Fruit fly (Drosophila melanogaster) whole organism, embryonic: ENCODE data around the gene Nct.

Experiments
- Aef1 ChIP-seq: fragments of 200-800 bp; sonication (Bioruptor generic); IDR thresholded peaks from 3 replicates; pipeline ENCODE4 v1.3.6; 2022; ENCODE audit warnings: missing biosample characterization, missing genetic modification characterization
- Asciz ChIP-seq: fragments of 200-800 bp; sonication (Bioruptor generic); optimal IDR thresholded peaks from 2 replicates; lab custom pipeline; 2017; ENCODE audit warnings: missing biosample characterization, mild to moderate bottlenecking, missing genetic modification characterization, missing genetic modification reagents
- Blimp-1 ChIP-seq: fragments of 200-800 bp; sonication (Bioruptor generic); optimal IDR thresholded peaks from 3 replicates; lab custom pipeline; 2018; ENCODE audit warnings: missing biosample characterization, missing genetic modification characterization, mild to moderate bottlenecking, moderate library complexity, missing genetic modification reagents
- BtbVII ChIP-seq: fragments of 200-800 bp; sonication (Bioruptor generic); optimal IDR thresholded peaks from 3 replicates; lab custom pipeline; 2017; ENCODE audit warnings: missing biosample characterization, mild to moderate bottlenecking, missing genetic modification characterization
- CG12391 ChIP-seq: fragments of 200-800 bp; sonication (Bioruptor generic); optimal IDR thresholded peaks from 3 replicates; lab custom pipeline; 2018; ENCODE audit warnings: missing biosample characterization, mild to moderate bottlenecking, missing genetic modification characterization, moderate library complexity
- CG15601 ChIP-seq: fragments of 200-800 bp; sonication (Bioruptor generic); optimal IDR thresholded peaks from 3 replicates; lab custom pipeline; 2019; ENCODE audit warnings: missing biosample characterization, mild to moderate bottlenecking, missing genetic modification characterization, moderate library complexity
- CG17361 ChIP-seq: fragments of 200-800 bp; sonication (Bioruptor generic); IDR thresholded peaks from 3 replicates; pipeline ENCODE4 v1.3.6; 2022; ENCODE audit warnings: missing biosample characterization, missing genetic modification characterization
- CG2202 ChIP-seq: fragments of 200-800 bp; sonication (Bioruptor generic); optimal IDR thresholded peaks from 2 replicates; lab custom pipeline; 2018; ENCODE audit warnings: missing biosample characterization, mild to moderate bottlenecking, missing genetic modification characterization
- CG31441 ChIP-seq: fragments of 200-800 bp; sonication (Bioruptor generic); IDR thresholded peaks from 2 replicates; pipeline ENCODE4 v1.3.6; 2022; ENCODE audit warnings: missing biosample characterization, missing genetic modification characterization
- CG3163 ChIP-seq: fragments of 200-800 bp; sonication (Bioruptor generic); optimal IDR thresholded peaks from 3 replicates; lab custom pipeline; 2016; ENCODE audit warnings: missing biosample characterization, missing genetic modification characterization
- CG3281 ChIP-seq: fragments of 200-800 bp; sonication (Bioruptor generic); optimal IDR thresholded peaks from 3 replicates; lab custom pipeline; 2017; ENCODE audit warnings: missing biosample characterization, mild to moderate bottlenecking, missing genetic modification characterization
- CG33213 ChIP-seq: fragments of 200-800 bp; sonication (Bioruptor generic); optimal IDR thresholded peaks from 3 replicates; lab custom pipeline; 2016; ENCODE audit warnings: missing biosample characterization, missing genetic modification characterization
- CG4617 ChIP-seq: fragments of 200-800 bp; sonication (Bioruptor generic); optimal IDR thresholded peaks from 3 replicates; lab custom pipeline; 2016; ENCODE audit warnings: missing biosample characterization, missing genetic modification characterization, borderline replicate concordance
- CG4707 ChIP-seq: fragments of 200-800 bp; sonication (Bioruptor generic); optimal IDR thresholded peaks from 2 replicates; lab custom pipeline; 2018; ENCODE audit warnings: missing biosample characterization, mild to moderate bottlenecking, missing genetic modification characterization, moderate library complexity
- CG6254 ChIP-seq: fragments of 200-800 bp; sonication (Bioruptor generic); optimal IDR thresholded peaks from 3 replicates; lab custom pipeline; 2017; ENCODE audit warnings: mild to moderate bottlenecking, missing biosample characterization, missing genetic modification reagents, missing genetic modification characterization
- CG6791 ChIP-seq: fragments of 200-800 bp; sonication (Bioruptor generic); IDR thresholded peaks from 3 replicates; pipeline ENCODE4 v1.3.6; 2022; ENCODE audit warnings: missing biosample characterization, missing genetic modification characterization; ENCODE audit not compliant: partially characterized antibody
- CG9437 ChIP-seq: fragments of 200-800 bp; sonication (Bioruptor generic); optimal IDR thresholded peaks from 2 replicates; lab custom pipeline; 2018; ENCODE audit warnings: missing biosample characterization, mild to moderate bottlenecking, missing genetic modification characterization
- CG9817 ChIP-seq: fragments of 200-800 bp; sonication (Bioruptor generic); optimal IDR thresholded peaks from 2 replicates; lab custom pipeline; 2018; ENCODE audit warnings: missing biosample characterization, mild to moderate bottlenecking, missing genetic modification characterization, moderate library complexity
- Camta ChIP-seq: fragments of 200-800 bp; sonication (Bioruptor generic); optimal IDR thresholded peaks from 2 replicates; lab custom pipeline; 2016; ENCODE audit warnings: missing biosample characterization, missing genetic modification characterization
- Chrac-16 ChIP-seq: fragments of 200-800 bp; sonication (Bioruptor generic); optimal IDR thresholded peaks from 3 replicates; lab custom pipeline; 2016; ENCODE audit warnings: missing biosample characterization, missing genetic modification characterization
- Dfd ChIP-seq, 2 experiments: fragments of >200 bp; optimal IDR thresholded peaks; 2 replicates each; lab custom pipeline; 2017; ENCODE audit warnings: missing biosample characterization in 2 of 2, missing genetic modification characterization in 2 of 2
- Doc3 ChIP-seq: fragments of 200-800 bp; sonication (Bioruptor generic); IDR thresholded peaks from 3 replicates; pipeline ENCODE4 v1.3.6; 2022; ENCODE audit warnings: missing biosample characterization, missing genetic modification characterization; ENCODE audit not compliant: partially characterized antibody
- Elba2 ChIP-seq: fragments of 200-800 bp; sonication (Bioruptor generic); optimal IDR thresholded peaks from 3 replicates; lab custom pipeline; 2016; ENCODE audit warnings: missing biosample characterization, missing genetic modification characterization
- Fer3 ChIP-seq: fragments of 200-800 bp; sonication (Bioruptor generic); optimal IDR thresholded peaks from 2 replicates; lab custom pipeline; 2018; ENCODE audit warnings: missing biosample characterization, mild to moderate bottlenecking, missing genetic modification characterization, moderate library complexity
- H2.0 ChIP-seq: fragments of 200-800 bp; sonication (Bioruptor generic); IDR thresholded peaks from 2 replicates; pipeline ENCODE4 v1.3.6; 2022; ENCODE audit warnings: missing biosample characterization, missing genetic modification characterization
- Kr ChIP-seq: fragments of 200-800 bp; sonication (Bioruptor generic); optimal IDR thresholded peaks from 2 replicates; lab custom pipeline; 2017; ENCODE audit warnings: missing biosample characterization, mild to moderate bottlenecking, missing genetic modification characterization
- Lpt ChIP-seq: fragments of >200 bp; optimal IDR thresholded peaks from 2 replicates; lab custom pipeline; 2018; ENCODE audit warnings: missing biosample characterization, missing genetic modification characterization
- Meics ChIP-seq: fragments of 200-800 bp; sonication (Bioruptor generic); optimal IDR thresholded peaks from 2 replicates; lab custom pipeline; 2017; ENCODE audit warnings: missing biosample characterization, mild to moderate bottlenecking, missing genetic modification characterization
- Ptx1 ChIP-seq: fragments of 200-800 bp; sonication (Bioruptor generic); IDR thresholded peaks from 2 replicates; pipeline ENCODE4 v1.3.6; 2022; ENCODE audit warnings: missing biosample characterization, missing genetic modification characterization
- TFAM ChIP-seq: fragments of 200-800 bp; sonication (Bioruptor generic); optimal IDR thresholded peaks from 2 replicates; lab custom pipeline; 2017; ENCODE audit warnings: missing biosample characterization, missing genetic modification characterization, inconsistent platforms
- Vsx1 ChIP-seq: fragments of 200-800 bp; sonication (Bioruptor generic); optimal IDR thresholded peaks from 2 replicates; lab custom pipeline; 2017; ENCODE audit warnings: missing biosample characterization, mild to moderate bottlenecking, missing genetic modification characterization, missing genetic modification reagents
- ara ChIP-seq: fragments of 200-800 bp; sonication (Bioruptor generic); IDR thresholded peaks from 2 replicates; pipeline ENCODE4 v1.3.6; 2022; ENCODE audit warnings: missing biosample characterization, missing genetic modification characterization
- bsh ChIP-seq, 2 experiments: fragments of 200-800 bp; sonication (Bioruptor generic); optimal IDR thresholded peaks; 2 replicates each; lab custom pipeline; 2017 to 2018; ENCODE audit warnings: mild to moderate bottlenecking in 2 of 2, missing biosample characterization in 2 of 2, missing genetic modification characterization in 2 of 2, moderate library complexity in 1 of 2
- cad ChIP-seq: fragments of >200 bp; optimal IDR thresholded peaks from 2 replicates; lab custom pipeline; 2017; ENCODE audit warnings: missing biosample characterization, missing genetic modification characterization
- chn ChIP-seq: fragments of 200-800 bp; sonication (Bioruptor generic); optimal IDR thresholded peaks from 2 replicates; lab custom pipeline; 2016; ENCODE audit warnings: missing biosample characterization, missing genetic modification characterization
- fd3F ChIP-seq: fragments of 200-800 bp; sonication (Bioruptor generic); optimal IDR thresholded peaks from 2 replicates; lab custom pipeline; 2018; ENCODE audit warnings: missing biosample characterization, mild to moderate bottlenecking, missing genetic modification characterization, moderate library complexity
- fu2 ChIP-seq: fragments of 200-800 bp; sonication (Bioruptor generic); optimal IDR thresholded peaks from 2 replicates; lab custom pipeline; 2016; ENCODE audit warnings: missing biosample characterization, missing genetic modification characterization
- gt ChIP-seq: fragments of 200-800 bp; sonication (Bioruptor generic); IDR thresholded peaks from 2 replicates; pipeline ENCODE4 v1.3.6; 2022; ENCODE audit warnings: missing biosample characterization, missing genetic modification characterization
- hth ChIP-seq: fragments of >200 bp; optimal IDR thresholded peaks from 2 replicates; lab custom pipeline; 2017; ENCODE audit warnings: inconsistent platforms
- jumu ChIP-seq: fragments of 200-800 bp; sonication (Bioruptor generic); optimal IDR thresholded peaks from 3 replicates; lab custom pipeline; 2016; ENCODE audit warnings: missing biosample characterization, missing genetic modification characterization
- lov ChIP-seq, 2 experiments: fragments of 200-800 bp in 1 of 2; fragments of >200 bp in 1 of 2; sonication (Bioruptor generic) in 1 of 2; IDR thresholded peaks in 1 of 2; optimal IDR thresholded peaks in 1 of 2; 2 replicates in 1 of 2; 3 replicates in 1 of 2; pipeline versions ENCODE4 v1.3.6 to Lab custom; 2017 to 2022; ENCODE audit warnings: missing biosample characterization in 1 of 2, missing genetic modification characterization in 1 of 2
- pan ChIP-seq, 4 experiments: fragments of >200 bp in 3 of 4; fragments of 200-800 bp in 1 of 4; sonication (Bioruptor generic) in 1 of 4; optimal IDR thresholded peaks in 3 of 4; IDR thresholded peaks in 1 of 4; 2 replicates each; pipeline versions ENCODE4 v1.3.6 to Lab custom; 2017 to 2022; ENCODE audit warnings: missing biosample characterization in 2 of 4, missing genetic modification characterization in 2 of 4, mixed read lengths in 1 of 4
- pho ChIP-seq: fragments of 200-800 bp; sonication (Bioruptor generic); optimal IDR thresholded peaks from 2 replicates; lab custom pipeline; 2016; ENCODE audit warnings: missing biosample characterization, missing genetic modification characterization
- phol ChIP-seq: fragments of 200-800 bp; sonication (Bioruptor generic); optimal IDR thresholded peaks from 3 replicates; lab custom pipeline; 2018; ENCODE audit warnings: missing biosample characterization, mild to moderate bottlenecking, missing genetic modification characterization, moderate library complexity
- prd ChIP-seq, 3 experiments: fragments of >200 bp in 2 of 3; fragments of 200-800 bp in 1 of 3; sonication (Bioruptor generic) in 1 of 3; optimal IDR thresholded peaks in 2 of 3; IDR thresholded peaks in 1 of 3; 2 replicates in 2 of 3; 3 replicates in 1 of 3; pipeline versions ENCODE4 v1.3.6 to Lab custom; 2017 to 2022; ENCODE audit warnings: missing biosample characterization in 1 of 3, missing genetic modification characterization in 1 of 3
- sob ChIP-seq: fragments of 200-800 bp; sonication (Bioruptor generic); IDR thresholded peaks from 2 replicates; pipeline ENCODE4 v1.3.6; 2022; ENCODE audit warnings: missing biosample characterization, missing genetic modification characterization
- sug ChIP-seq: fragments of 200-800 bp; optimal IDR thresholded peaks from 2 replicates; lab custom pipeline; 2019; ENCODE audit warnings: missing biosample characterization, mild to moderate bottlenecking, missing genetic modification characterization, moderate library complexity
- trh ChIP-seq: fragments of 200-800 bp; sonication (Bioruptor generic); optimal IDR thresholded peaks from 2 replicates; lab custom pipeline; 2016; ENCODE audit warnings: missing biosample characterization, missing genetic modification characterization
- unc-4 ChIP-seq: fragments of 200-800 bp; sonication (Bioruptor generic); IDR thresholded peaks from 2 replicates; pipeline ENCODE4 v1.3.6; 2022; ENCODE audit warnings: missing biosample characterization, missing genetic modification characterization; ENCODE audit not compliant: partially characterized antibody

Nct gene

dm6 chr3R:24829887-24830351 lies 21.5 kb upstream of the Nct start, which contains the start of the genes Kaz and CG43273 (continued):
- TF ChIP-seq BtbVII (GFP tag; lab: Kevin White, UChicago) = no peak
- TF ChIP-seq sob (GFP tag; lab: Robert Waterston, UW) = peak; percentile 59
- no peak for TF ChIP-seq Asciz (GFP tag; lab: Kevin White, UChicago)
- TF ChIP-seq CG31441 (GFP tag; lab: Robert Waterston, UW) = no peak; the same call in 1 of the 2 replicates
- no peak for TF ChIP-seq Blimp-1 (GFP tag; lab: Kevin White, UChicago)
- peak; percentile 73 for TF ChIP-seq CG9817 (tag; lab: Kevin White, UChicago)
- TF ChIP-seq fu2 (GFP tag; lab: Kevin White, UChicago) = no peak
- peak; percentile 75 for TF ChIP-seq Ptx1 (GFP tag; lab: Robert Waterston, UW)
- TF ChIP-seq ara (GFP tag; lab: Robert Waterston, UW) = no peak
- peak; percentile 43 for TF ChIP-seq CG15601 (tag; lab: Kevin White, UChicago)
- no peak for TF ChIP-seq pan (optimal IDR thresholded peaks at IDR 0.05; lab: Kevin White, UChicago)
- TF ChIP-seq pan (GFP tag; optimal IDR thresholded peaks at IDR 0.05 in 1 of 2, IDR thresholded peaks at IDR 0.05 in 1 of 2) = no peak
- TF ChIP-seq CG6791 (GFP tag; lab: Robert Waterston, UW) = no peak
- peak; percentile 25 for TF ChIP-seq CG9437 (GFP tag; lab: Kevin White, UChicago)
- no peak for TF ChIP-seq gt
- TF ChIP-seq CG3281 (GFP tag; lab: Kevin White, UChicago) = no peak
- TF ChIP-seq Dfd (GFP tag; optimal IDR thresholded peaks at IDR 0.05; lab: Kevin White, UChicago) = no peak
- TF ChIP-seq Vsx1 = no peak
- no peak for TF ChIP-seq sug (tag; lab: Kevin White, UChicago)
- peak; percentile 12; the same call in 1 of the 3 replicates for TF ChIP-seq Aef1 (GFP tag; lab: Robert Waterston, UW)
- no peak for TF ChIP-seq jumu (GFP tag; lab: Kevin White, UChicago)
- TF ChIP-seq CG33213 (GFP tag; lab: Kevin White, UChicago) = no peak
- TF ChIP-seq H2.0 (GFP tag; lab: Robert Waterston, UW) = no peak; the same call in 1 of the 2 replicates
- TF ChIP-seq bsh (GFP tag; optimal IDR thresholded peaks at IDR 0.05; lab: Kevin White, UChicago) = no peak
- no peak for TF ChIP-seq Kr (GFP tag; lab: Kevin White, UChicago)
- peak; percentile 7 for TF ChIP-seq CG6254
- no peak for TF ChIP-seq Lpt (GFP tag; lab: Kevin White, UChicago)
- peak; percentile 17 for TF ChIP-seq chn
- no peak for TF ChIP-seq Doc3
- TF ChIP-seq cad (GFP tag; lab: Kevin White, UChicago) = no peak
- peak; percentile 59 for TF ChIP-seq Chrac-16 (GFP tag; lab: Kevin White, UChicago)
- TF ChIP-seq hth (lab: Kevin White, UChicago) = no peak
- peak; percentile 76 for TF ChIP-seq phol (tag; lab: Kevin White, UChicago)
- TF ChIP-seq fd3F (GFP tag; lab: Kevin White, UChicago) = peak; percentile 33
- TF ChIP-seq CG17361 = no peak; the same call in 2 of the 3 replicates
- TF ChIP-seq prd (optimal IDR thresholded peaks at IDR 0.05; lab: Kevin White, UChicago) = no peak
- peak; percentile 64; the same call in 2 of the 3 replicates for TF ChIP-seq prd (GFP tag; IDR thresholded peaks at IDR 0.05; lab: Robert Waterston, UW)
- TF ChIP-seq CG2202 (tag; lab: Kevin White, UChicago) = peak; percentile 12
- no peak for TF ChIP-seq CG4707 (GFP tag; lab: Kevin White, UChicago)
- no peak for TF ChIP-seq Elba2 (GFP tag; lab: Kevin White, UChicago)
- TF ChIP-seq TFAM = no peak
- no peak for TF ChIP-seq lov (optimal IDR thresholded peaks at IDR 0.05; lab: Kevin White, UChicago)
- no peak for TF ChIP-seq lov (GFP tag; IDR thresholded peaks at IDR 0.05; lab: Robert Waterston, UW)
- no peak for TF ChIP-seq pho (GFP tag; lab: Kevin White, UChicago)
- TF ChIP-seq unc-4 = no peak
- TF ChIP-seq CG12391 (tag; lab: Kevin White, UChicago) = peak; percentile 81
- no peak for TF ChIP-seq Fer3 (tag; lab: Kevin White, UChicago)
- TF ChIP-seq CG4617 (GFP tag; lab: Kevin White, UChicago) = peak; percentile 57
- TF ChIP-seq trh (GFP tag; lab: Kevin White, UChicago) = no peak
- TF ChIP-seq Camta (GFP tag; lab: Kevin White, UChicago) = no peak
- TF ChIP-seq CG3163 = no peak
- peak; percentile 58 for TF ChIP-seq Meics (GFP tag; lab: Kevin White, UChicago)
